Worm (Caenorhabditis elegans): Measurements from ENCODE around the gene mrps-2.

Gene mrps-2

ce11 chrV:8507324-8507723 lies 41.8 kb downstream of the mrps-2 start, which contains the start of gene ZK994.6:
Gene ZK994.6 (minus strand): TSS chrV:8507424.
- TF ChIP-seq W03F9.2 (tag; optimal IDR thresholded peaks at IDR 0.05) (no peak), dao-5 (tag; optimal IDR thresholded peaks at IDR 0.05) (no peak), him-1 (tag; optimal IDR thresholded peaks at IDR 0.05) (no peak)

DNA sequence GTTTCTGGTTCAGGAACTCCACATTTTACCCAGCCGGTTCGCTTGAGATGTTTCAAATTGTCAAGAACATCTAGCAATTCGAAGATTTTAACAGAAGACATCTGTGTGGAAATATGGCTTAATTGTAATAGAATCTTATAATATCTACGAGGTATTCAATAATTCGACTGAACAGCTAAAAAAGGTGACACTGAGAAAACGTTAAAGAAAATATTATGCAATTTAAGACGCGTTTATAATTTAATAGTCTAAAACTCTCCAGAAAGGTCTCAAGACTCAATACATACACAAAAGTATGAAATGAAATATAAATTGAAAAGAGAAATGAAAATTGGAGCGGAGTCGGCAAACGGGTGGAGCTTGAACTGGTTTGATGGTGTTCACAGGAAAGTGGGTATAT lies 47.9 kb downstream of the mrps-2 start, which contains the start of gene F45F2.9:
Gene F45F2.9, minus strand, starts transcription at position 101 of the 400 bp plus-strand sequence.
- TF ChIP-seq W03F9.2 (tag; optimal IDR thresholded peaks at IDR 0.05) (no peak), dao-5 (tag; optimal IDR thresholded peaks at IDR 0.05) (no peak)

DNA sequence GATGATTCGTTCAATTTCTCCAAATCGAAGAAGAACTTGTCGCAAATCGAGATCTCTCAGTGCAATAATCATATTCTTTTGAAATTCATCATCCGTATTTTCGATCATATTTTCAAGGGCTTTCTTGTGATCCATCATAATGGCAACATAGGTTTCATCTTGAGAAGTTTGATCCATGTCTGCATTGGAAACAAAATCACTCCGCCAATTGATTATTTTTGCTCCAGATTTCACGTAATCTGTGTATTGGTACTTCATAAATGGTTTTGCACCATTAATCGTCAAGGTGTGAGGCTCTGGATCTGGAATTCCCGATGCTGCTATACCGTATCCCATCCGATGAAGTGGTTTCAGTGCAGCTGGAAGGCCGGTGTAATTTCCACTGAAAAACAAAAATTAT lies 50.9 kb downstream of the mrps-2 start:
- TF ChIP-seq W03F9.2 (tag; optimal IDR thresholded peaks at IDR 0.05) (no peak), dao-5 (tag; optimal IDR thresholded peaks at IDR 0.05) (no peak), him-1 (tag; optimal IDR thresholded peaks at IDR 0.05) (no peak)

Measured in whole organism, L4/young adult.